Worm (Caenorhabditis elegans) whole organism, young adult: ENCODE data around the gene Y5F2A.4.

Source experiments
- C17E4.6 ChIP-seq: fragments of 200-800 bp; sonication (Bioruptor generic); IDR thresholded peaks from 2 replicates; pipeline ENCODE4 v1.3.6; 2022; ENCODE audit warnings: missing genetic modification reagents, missing genetic modification characterization, missing compliant biosample characterization
- F39B2.1 ChIP-seq: fragments of 200-800 bp; sonication (Bioruptor generic); IDR thresholded peaks from 2 replicates; pipeline ENCODE4 v1.3.6; 2022; ENCODE audit warnings: missing genetic modification reagents, missing genetic modification characterization, missing compliant biosample characterization
- T26A5.8 ChIP-seq: sonication (generic microtip); optimal IDR thresholded peaks from 2 replicates; lab custom pipeline; 2016; ENCODE audit warnings: missing genetic modification characterization, missing compliant biosample characterization
- akir-1 ChIP-seq: fragments of 200-800 bp; sonication (Bioruptor generic); optimal IDR thresholded peaks from 2 replicates; lab custom pipeline; 2018; ENCODE audit warnings: mild to moderate bottlenecking, missing genetic modification characterization, moderate library complexity, missing compliant biosample characterization
- ama-1 ChIP-seq, 3 experiments: fragments of 150-350 bp in 1 of 3; sonication (generic microtip) in 2 of 3; optimal IDR thresholded peaks; 2 replicates each; lab custom pipeline; 2014 to 2018; ENCODE audit warnings: missing biosample characterization in 2 of 3, missing genetic modification characterization in 2 of 3, missing genetic modification reagents in 2 of 3
- attf-5 ChIP-seq: fragments of 200-800 bp; sonication (Bioruptor generic); optimal IDR thresholded peaks from 2 replicates; lab custom pipeline; 2018; ENCODE audit warnings: mild to moderate bottlenecking, missing genetic modification characterization, missing compliant biosample characterization
- ceh-100 ChIP-seq: fragments of 200-800 bp; sonication (Bioruptor generic); IDR thresholded peaks from 2 replicates; pipeline ENCODE4 v1.3.6; 2022; ENCODE audit warnings: missing genetic modification reagents, missing genetic modification characterization, missing compliant biosample characterization
- ceh-91 ChIP-seq: fragments of 200-800 bp; sonication (Bioruptor generic); IDR thresholded peaks from 2 replicates; pipeline ENCODE4 v1.3.6; 2022; ENCODE audit warnings: missing genetic modification reagents, missing genetic modification characterization, missing compliant biosample characterization
- egl-18 ChIP-seq: fragments of 200-800 bp; sonication (Bioruptor generic); IDR thresholded peaks from 2 replicates; pipeline ENCODE4 v1.3.6; 2022; ENCODE audit warnings: missing genetic modification reagents, missing genetic modification characterization, missing compliant biosample characterization
- fkh-3 ChIP-seq: sonication (generic microtip); optimal IDR thresholded peaks from 2 replicates; lab custom pipeline; 2016; ENCODE audit warnings: mild to moderate bottlenecking, missing genetic modification characterization, missing compliant biosample characterization
- him-1 ChIP-seq: sonication (generic microtip); optimal IDR thresholded peaks from 2 replicates; lab custom pipeline; 2016; ENCODE audit warnings: missing genotype, missing genetic modification reagents, missing genetic modification characterization, missing compliant biosample characterization
- hrde-1 ChIP-seq: sonication (generic microtip); optimal IDR thresholded peaks from 2 replicates; lab custom pipeline; 2016; ENCODE audit warnings: missing genetic modification characterization, mild to moderate bottlenecking, missing compliant biosample characterization, moderate library complexity, missing genotype, missing genetic modification reagents, borderline replicate concordance
- lag-1 ChIP-seq: fragments of 200-800 bp; sonication (Bioruptor generic); IDR thresholded peaks from 2 replicates; pipeline ENCODE4 v1.3.6; 2022; ENCODE audit warnings: missing genetic modification reagents, missing genetic modification characterization, missing compliant biosample characterization
- lin-35 ChIP-seq, 3 experiments: fragments of 150-350 bp in 2 of 3; sonication (generic microtip) in 1 of 3; optimal IDR thresholded peaks; 2 replicates each; lab custom pipeline; 2014 to 2018; ENCODE audit warnings: missing biosample characterization in 3 of 3, missing genetic modification characterization in 3 of 3, missing genetic modification reagents in 3 of 3
- lir-1 ChIP-seq: fragments of 200-800 bp; sonication (Bioruptor generic); conservative IDR thresholded peaks from 2 replicates; pipeline ENCODE4 v1.3.6; 2022; ENCODE audit warnings: missing genetic modification reagents, missing genetic modification characterization, missing compliant biosample characterization
- lsl-1 ChIP-seq: fragments of 200-800 bp; sonication (Bioruptor generic); optimal IDR thresholded peaks from 2 replicates; lab custom pipeline; 2018; ENCODE audit warnings: mild to moderate bottlenecking, missing genetic modification characterization, moderate library complexity, missing compliant biosample characterization
- madf-3 ChIP-seq: fragments of 200-800 bp; sonication (Bioruptor generic); IDR thresholded peaks from 2 replicates; pipeline ENCODE4 v1.3.6; 2022; ENCODE audit warnings: missing genetic modification reagents, missing genetic modification characterization, missing compliant biosample characterization
- mcd-1 ChIP-seq: fragments of 200-800 bp; sonication (Bioruptor generic); IDR thresholded peaks from 2 replicates; pipeline ENCODE4 v1.3.6; 2022; ENCODE audit warnings: missing genetic modification reagents, missing genetic modification characterization, missing compliant biosample characterization
- mxl-1 ChIP-seq: sonication (generic microtip); optimal IDR thresholded peaks from 2 replicates; lab custom pipeline; 2016; ENCODE audit warnings: missing genetic modification characterization, missing compliant biosample characterization
- nfya-1 ChIP-seq: sonication (generic microtip); optimal IDR thresholded peaks from 2 replicates; lab custom pipeline; 2017; ENCODE audit warnings: antibody characterized with exemption, missing compliant biosample characterization, missing genetic modification characterization, borderline replicate concordance; ENCODE audit not compliant: insufficient read depth
- nhr-179 ChIP-seq: sonication (generic microtip); optimal IDR thresholded peaks from 2 replicates; lab custom pipeline; 2016; ENCODE audit warnings: mild to moderate bottlenecking, missing genetic modification characterization, missing compliant biosample characterization
- nhr-27 ChIP-seq: fragments of 200-800 bp; sonication (Bioruptor generic); optimal IDR thresholded peaks from 2 replicates; lab custom pipeline; 2018; ENCODE audit warnings: mild to moderate bottlenecking, missing genetic modification characterization, moderate library complexity, missing compliant biosample characterization
- nhr-80 ChIP-seq: sonication (generic microtip); optimal IDR thresholded peaks from 2 replicates; lab custom pipeline; 2016; ENCODE audit warnings: missing genetic modification characterization, missing compliant biosample characterization
- pha-4 ChIP-seq: fragments of 150-350 bp; sonication (generic microtip); optimal IDR thresholded peaks from 2 replicates; lab custom pipeline; 2014; ENCODE audit warnings: missing biosample characterization, missing genetic modification reagents, missing genetic modification characterization
- rcor-1 ChIP-seq: fragments of 200-800 bp; sonication (Bioruptor generic); IDR thresholded peaks from 2 replicates; pipeline ENCODE4 v1.3.6; 2022; ENCODE audit warnings: missing genetic modification reagents, missing genetic modification characterization, missing compliant biosample characterization
- repo-1 ChIP-seq: sonication (generic microtip); optimal IDR thresholded peaks from 2 replicates; lab custom pipeline; 2017; ENCODE audit warnings: mild to moderate bottlenecking, missing genetic modification characterization, missing compliant biosample characterization
- sdz-38 ChIP-seq: sonication (generic microtip); optimal IDR thresholded peaks from 2 replicates; lab custom pipeline; 2016; ENCODE audit warnings: missing genotype, missing genetic modification characterization, missing compliant biosample characterization
- snpc-1.1 ChIP-seq: sonication (generic microtip); optimal IDR thresholded peaks from 2 replicates; lab custom pipeline; 2017; ENCODE audit warnings: missing genetic modification characterization, mild to moderate bottlenecking, missing compliant biosample characterization, antibody characterized with exemption, moderate library complexity, missing genotype, missing genetic modification reagents; ENCODE audit not compliant: insufficient read depth
- somi-1 ChIP-seq: fragments of 200-800 bp; sonication (Bioruptor generic); optimal IDR thresholded peaks from 2 replicates; lab custom pipeline; 2018; ENCODE audit warnings: mild to moderate bottlenecking, missing genetic modification characterization, missing compliant biosample characterization
- tbp1 ChIP-seq: fragments of 200-800 bp; sonication (Bioruptor generic); optimal IDR thresholded peaks from 2 replicates; lab custom pipeline; 2018; ENCODE audit warnings: mild to moderate bottlenecking, missing genetic modification characterization, missing compliant biosample characterization
- zim-3 ChIP-seq: sonication (generic microtip); optimal IDR thresholded peaks from 2 replicates; lab custom pipeline; 2017; ENCODE audit warnings: mild to moderate bottlenecking, missing genetic modification characterization, moderate library complexity, missing compliant biosample characterization
- ztf-18 ChIP-seq: sonication (generic microtip); optimal IDR thresholded peaks from 2 replicates; lab custom pipeline; 2016; ENCODE audit warnings: missing genotype, mild to moderate bottlenecking, missing genetic modification characterization, missing compliant biosample characterization
- ztf-25 ChIP-seq: fragments of 200-800 bp; sonication (Bioruptor generic); IDR thresholded peaks from 2 replicates; pipeline ENCODE4 v1.3.6; 2022; ENCODE audit warnings: missing genetic modification reagents, missing genetic modification characterization, missing compliant biosample characterization

The Y5F2A.4 gene

DNA sequence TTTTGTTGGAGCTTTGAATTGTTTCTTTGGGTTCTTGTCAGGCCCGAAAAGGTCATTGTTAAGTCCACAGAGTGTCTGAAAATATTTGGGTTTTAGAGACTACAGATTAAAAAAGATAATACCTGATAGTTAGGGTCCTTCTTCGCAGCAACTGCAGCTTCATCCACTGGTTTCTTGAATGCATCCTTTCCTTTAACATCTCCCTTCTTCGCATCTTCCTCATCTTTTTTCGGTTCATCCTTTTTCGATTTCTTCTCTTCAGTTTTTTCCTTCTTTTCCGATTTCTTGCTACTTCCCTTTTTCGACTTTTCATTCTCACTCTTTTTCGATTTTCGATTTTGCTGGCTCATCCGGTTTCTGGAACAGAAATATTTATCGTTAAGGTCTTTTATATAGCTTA is 25.1 kb upstream of the Y5F2A.4 start:
- TF ChIP-seq him-1 (tag; lab: Kevin White, UChicago), result no peak
- TF ChIP-seq nhr-80, result no peak
- no peak for TF ChIP-seq snpc-1.1
- no peak for TF ChIP-seq ceh-91 (GFP tag; lab: Robert Waterston, UW)
- TF ChIP-seq rcor-1, result no peak
- no peak for TF ChIP-seq nhr-27 (tag; lab: Kevin White, UChicago)
- TF ChIP-seq ztf-18, result no peak
- no peak for TF ChIP-seq sdz-38 (tag; lab: Kevin White, UChicago)
- TF ChIP-seq nhr-179 (tag; lab: Kevin White, UChicago), result no peak

DNA sequence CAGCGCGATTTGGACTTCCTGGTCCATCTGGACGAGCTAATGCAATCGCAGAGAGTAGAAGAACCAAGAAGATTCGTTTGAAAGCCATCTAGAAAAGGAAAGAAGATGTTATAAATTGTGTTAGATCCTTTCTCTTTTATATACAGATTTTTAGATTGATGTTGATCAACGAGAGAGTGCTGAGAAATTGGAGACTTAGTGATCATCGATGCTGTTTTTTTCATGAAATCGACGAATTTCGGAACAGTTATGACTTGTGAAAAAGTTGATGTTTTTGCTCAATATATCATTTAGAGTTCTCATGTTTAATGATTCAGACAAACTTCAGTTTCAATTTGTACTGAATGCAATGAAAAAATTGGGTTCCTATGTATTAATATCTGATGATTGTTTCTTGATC is 24.2 kb upstream of the Y5F2A.4 start, which contains the start of gene srlf-17:
TSS of gene srlf-17 (minus strand) at position 101 of the 400 bp plus-strand sequence.
- no peak for TF ChIP-seq T26A5.8 (tag; lab: Kevin White, UChicago)
- TF ChIP-seq F39B2.1 (GFP tag; lab: Robert Waterston, UW), result no peak
- no peak for TF ChIP-seq lir-1 (GFP tag; lab: Robert Waterston, UW)
- TF ChIP-seq lsl-1 (GFP tag; lab: Kevin White, UChicago), result no peak
- TF ChIP-seq C17E4.6 (GFP tag; lab: Robert Waterston, UW), result no peak
- TF ChIP-seq pha-4 (tag; lab: Kevin White, UChicago), result no peak
- TF ChIP-seq attf-5, result no peak
- no peak for TF ChIP-seq nhr-27 (tag; lab: Kevin White, UChicago)
- TF ChIP-seq nfya-1 (tag; lab: Kevin White, UChicago), result no peak
- no peak for TF ChIP-seq zim-3 (tag; lab: Kevin White, UChicago)
- TF ChIP-seq lag-1 (GFP tag; lab: Robert Waterston, UW), result no peak
- no peak for TF ChIP-seq egl-18 (GFP tag; lab: Robert Waterston, UW)
- TF ChIP-seq lin-35 (GFP tag; optimal IDR thresholded peaks at IDR 0.05; lab: Kevin White, UChicago), result no peak
- no peak for TF ChIP-seq repo-1 (tag; lab: Kevin White, UChicago)
- no peak for TF ChIP-seq ceh-100 (GFP tag; lab: Robert Waterston, UW)
- no peak for TF ChIP-seq tbp1 (GFP tag; lab: Kevin White, UChicago)
- TF ChIP-seq akir-1 (GFP tag; lab: Kevin White, UChicago), result no peak

ce11 chrIV:11101383-11101782 is 23.0 kb upstream of the Y5F2A.4 start, which contains the start of gene srlf-18:
Gene srlf-18 (minus strand): TSS chrIV:11101483.
- TF ChIP-seq madf-3 (GFP tag; lab: Robert Waterston, UW), result no peak
- TF ChIP-seq sdz-38 (tag; lab: Kevin White, UChicago), result no peak
- TF ChIP-seq somi-1 (GFP tag; lab: Kevin White, UChicago), result no peak
- TF ChIP-seq mxl-1 (tag; lab: Kevin White, UChicago), result no peak
- TF ChIP-seq hrde-1 (tag; lab: Kevin White, UChicago), result no peak
- TF ChIP-seq nhr-27 (tag; lab: Kevin White, UChicago), result no peak
- TF ChIP-seq snpc-1.1, result no peak
- TF ChIP-seq, all 124 proteins: peak for 0

- TF ChIP-seq F39B2.1 (GFP tag; lab: Robert Waterston, UW), result no peak
- no peak for TF ChIP-seq ama-1 (optimal IDR thresholded peaks at IDR 0.05; lab: Kevin White, UChicago)
- no peak for TF ChIP-seq ama-1 (GFP tag; optimal IDR thresholded peaks at IDR 0.05; lab: Kevin White, UChicago)
- TF ChIP-seq mcd-1 (GFP tag; lab: Robert Waterston, UW), result no peak
- no peak for TF ChIP-seq fkh-3 (tag; lab: Kevin White, UChicago)
- no peak for TF ChIP-seq ztf-25 (GFP tag; lab: Robert Waterston, UW)
Measured at ce11 chrIV:11100271-11100670, 21.9 kb upstream of the Y5F2A.4 start, which contains the start of gene str-3. Gene str-3 (minus strand): TSS chrIV:11100371.
